Fruit fly (Drosophila melanogaster) whole organism: ENCODE data around the gene CG11882.

Experiments used
- CG8478 ChIP-seq: fragments of >200 bp; optimal IDR thresholded peaks from 2 replicates; lab custom pipeline; 2018; ENCODE audit warnings: inconsistent platforms
- Dll ChIP-seq: fragments of >200 bp; optimal IDR thresholded peaks from 2 replicates; lab custom pipeline; 2017
- EcR ChIP-seq, 2 experiments: fragments of >200 bp; optimal IDR thresholded peaks; 2 replicates each; lab custom pipeline; 2017; ENCODE audit warnings: missing biosample characterization in 2 of 2, missing genetic modification characterization in 2 of 2, missing genetic modification reagents in 2 of 2
- pan ChIP-seq: fragments of >200 bp; optimal IDR thresholded peaks from 2 replicates; lab custom pipeline; 2017
- psq ChIP-seq: fragments of >200 bp; optimal IDR thresholded peaks from 2 replicates; lab custom pipeline; 2017
- usp ChIP-seq: fragments of >200 bp; optimal IDR thresholded peaks from 2 replicates; lab custom pipeline; 2017; ENCODE audit warnings: missing biosample characterization, missing genetic modification characterization, mixed read lengths

The CG11882 gene

dm6 chr3R:29112398-29113150, 35.4 kb downstream of the CG11882 start, which contains the start of the genes alpha-Man-Ib and Pdhb:
alpha-Man-Ib (minus strand) TSS chr3R:29112822.
Pdhb (plus strand) TSS chr3R:29113071.
- TF ChIP-seq psq (no peak), CG8478 (lab: Kevin White, UChicago) (no peak), EcR (GFP tag; optimal IDR thresholded peaks at IDR 0.05; lab: Kevin White, UChicago) (no peak), pan (lab: Kevin White, UChicago) (no peak), Dll (lab: Kevin White, UChicago) (no peak), usp (GFP tag; lab: Kevin White, UChicago) (no peak)

dm6 chr3R:29111795-29112194, 36.2 kb downstream of the CG11882 start:
- no peak for TF ChIP-seq usp (GFP tag; lab: Kevin White, UChicago)
- no peak for TF ChIP-seq psq
- no peak for TF ChIP-seq EcR (GFP tag; optimal IDR thresholded peaks at IDR 0.05; lab: Kevin White, UChicago)
- no peak for TF ChIP-seq CG8478 (lab: Kevin White, UChicago)

- TF ChIP-seq usp (GFP tag; lab: Kevin White, UChicago) (no peak), CG8478 (lab: Kevin White, UChicago) (no peak), psq (no peak), pan (lab: Kevin White, UChicago) (no peak), Dll (lab: Kevin White, UChicago) (no peak), EcR (GFP tag; optimal IDR thresholded peaks at IDR 0.05; lab: Kevin White, UChicago) (no peak)
These were observed 44.7 kb downstream of the CG11882 start for dm6 chr3R:29103227-29103626.

- TF ChIP-seq usp (GFP tag; lab: Kevin White, UChicago) (no peak), psq (no peak), EcR (GFP tag; optimal IDR thresholded peaks at IDR 0.05; lab: Kevin White, UChicago) (no peak), Dll (lab: Kevin White, UChicago) (no peak), CG8478 (lab: Kevin White, UChicago) (no peak), pan (lab: Kevin White, UChicago) (no peak)
These were observed 50.0 kb downstream of the CG11882 start for dm6 chr3R:29098022-29098421.
